Fruit fly (Drosophila melanogaster): ENCODE data around the gene CG11368.

DNA sequence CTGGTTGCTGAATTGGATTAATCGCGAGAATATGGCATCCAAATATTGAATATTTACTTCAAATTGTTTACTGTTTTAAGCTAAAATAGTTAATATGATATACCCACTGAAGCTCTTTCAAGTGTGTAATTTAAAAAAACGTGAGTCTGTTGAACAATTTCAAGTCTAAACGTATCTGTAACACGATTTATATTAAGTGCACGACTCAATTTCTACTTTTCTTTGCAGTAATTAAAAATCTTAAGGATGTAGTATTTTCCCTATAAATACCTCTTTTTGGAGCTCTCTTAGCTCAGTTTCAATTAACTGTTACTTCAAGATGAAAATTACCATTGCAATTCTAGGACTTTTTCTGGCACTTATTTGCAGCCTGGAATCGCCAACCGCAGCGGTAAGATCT is 39.6 kb upstream of the CG11368 start, which contains the start of gene CG42704:
- TF ChIP-seq CG8478 (optimal IDR thresholded peaks at IDR 0.05) (no peak), usp (GFP tag; optimal IDR thresholded peaks at IDR 0.05) (no peak), psq (optimal IDR thresholded peaks at IDR 0.05) (no peak), pan (optimal IDR thresholded peaks at IDR 0.05) (no peak)
